2 fruit fly cellular contexts compared by ENCODE assay signal in genomic region chr2L:6552345-6552744, dm6.
TF ChIP-seq lines count a peak whose summit lies in the region.

No protein-coding gene starts in this region.

- no peak for TF ChIP-seq CTCF in whole organism, embryonic (GFP tag; optimal IDR thresholded peaks at IDR 0.05; lab: Kevin White, UChicago)

TF ChIP-seq in whole organism, embryonic, 481 proteins besides CTCF, POLR2A, EP300 and RAD21:
- no peak for TF ChIP-seq ham (GFP tag; IDR thresholded peaks at IDR 0.05; lab: Robert Waterston, UW)
- TF ChIP-seq gro (GFP tag; optimal IDR thresholded peaks at IDR 0.05; lab: Kevin White, UChicago): no peak
- TF ChIP-seq CG17612 (GFP tag; IDR thresholded peaks at IDR 0.05; lab: Robert Waterston, UW): 0 out of 2 replicates have a peak, but pooled peaks have one; percentile 51
- TF ChIP-seq CG7786 (GFP tag; optimal IDR thresholded peaks at IDR 0.05; lab: Kevin White, UChicago): no peak
- TF ChIP-seq CG8290 (GFP tag; optimal IDR thresholded peaks at IDR 0.05; lab: Kevin White, UChicago): peak; percentile 72
- peak in 1 of 2 experiments; percentile 61 for TF ChIP-seq CG8290 (tag; optimal IDR thresholded peaks at IDR 0.05; lab: Kevin White, UChicago)
- TF ChIP-seq Sin3A (optimal IDR thresholded peaks at IDR 0.05; lab: Kevin White, UChicago): no peak

TF ChIP-seq in whole organism, prepupa, 60 proteins besides CTCF, POLR2A, EP300 and RAD21:
- TF ChIP-seq dac (GFP tag; optimal IDR thresholded peaks at IDR 0.05; lab: Kevin White, UChicago) (no peak), svp (GFP tag; lab: Kevin White, UChicago) (peak; percentile 68), CG11902 (GFP tag; optimal IDR thresholded peaks at IDR 0.05; lab: Kevin White, UChicago) (no peak), Eip78C (GFP tag; lab: Kevin White, UChicago) (peak; percentile 24), Sox15 (GFP tag; optimal IDR thresholded peaks at IDR 0.05; lab: Kevin White, UChicago) (no peak)
